Worm (Caenorhabditis elegans): ENCODE results near the gene daf-37.

ce11 chrII:6221470-6221869 lies 13.5 kb upstream of the daf-37 start:
- TF ChIP-seq nhr-77 (tag; optimal IDR thresholded peaks at IDR 0.05) = no peak
- TF ChIP-seq unc-130 (GFP tag; optimal IDR thresholded peaks at IDR 0.05) = no peak
